Worm (Caenorhabditis elegans) whole organism, mixed stage, embryonic: ENCODE measurements around the gene plp-2.

Experiments used
- M03D4.4 ChIP-seq: sonication (generic microtip); optimal IDR thresholded peaks from 2 replicates; lab custom pipeline; 2017; ENCODE audit warnings: mild to moderate bottlenecking, missing genetic modification characterization, missing compliant biosample characterization
- cnd-1 ChIP-seq: fragments of 200-800 bp; sonication (Bioruptor generic); optimal IDR thresholded peaks from 2 replicates; lab custom pipeline; 2018; ENCODE audit warnings: mild to moderate bottlenecking, missing genetic modification characterization, missing compliant biosample characterization
- flh-1 ChIP-seq: fragments of 200-800 bp; sonication (Bioruptor generic); optimal IDR thresholded peaks from 2 replicates; lab custom pipeline; 2018; ENCODE audit warnings: mild to moderate bottlenecking, missing genetic modification characterization, moderate library complexity, missing compliant biosample characterization
- ham-2 ChIP-seq: fragments of 200-800 bp; sonication (Bioruptor generic); optimal IDR thresholded peaks from 2 replicates; lab custom pipeline; 2018; ENCODE audit warnings: mild to moderate bottlenecking, missing genetic modification characterization, missing compliant biosample characterization
- lsy-2 ChIP-seq: fragments of 150-350 bp; optimal IDR thresholded peaks from 2 replicates; lab custom pipeline; 2014; ENCODE audit warnings: missing biosample characterization, missing genetic modification characterization
- mab-5 ChIP-seq: fragments of 150-350 bp; optimal IDR thresholded peaks from 2 replicates; lab custom pipeline; 2014; ENCODE audit warnings: missing biosample characterization, missing genetic modification characterization
- nhr-12 ChIP-seq: fragments of 150-350 bp; optimal IDR thresholded peaks from 2 replicates; lab custom pipeline; 2014; ENCODE audit warnings: missing biosample characterization, missing genetic modification characterization
- sptf-1 ChIP-seq: sonication (generic microtip); optimal IDR thresholded peaks from 2 replicates; lab custom pipeline; 2017; ENCODE audit warnings: mild to moderate bottlenecking, missing genetic modification characterization, moderate library complexity, missing compliant biosample characterization
- unc-120 ChIP-seq: sonication (generic microtip); optimal IDR thresholded peaks from 2 replicates; lab custom pipeline; 2017; ENCODE audit warnings: missing genetic modification characterization, missing compliant biosample characterization; ENCODE audit not compliant: poor library complexity, severe bottlenecking
- unc-62 ChIP-seq: fragments of 150-350 bp; optimal IDR thresholded peaks from 2 replicates; lab custom pipeline; 2014; ENCODE audit warnings: missing biosample characterization, missing genetic modification reagents, missing genetic modification characterization
- zip-8 ChIP-seq: fragments of 150-350 bp; optimal IDR thresholded peaks from 2 replicates; lab custom pipeline; 2014; ENCODE audit warnings: missing biosample characterization, missing genetic modification characterization

The plp-2 gene

DNA sequence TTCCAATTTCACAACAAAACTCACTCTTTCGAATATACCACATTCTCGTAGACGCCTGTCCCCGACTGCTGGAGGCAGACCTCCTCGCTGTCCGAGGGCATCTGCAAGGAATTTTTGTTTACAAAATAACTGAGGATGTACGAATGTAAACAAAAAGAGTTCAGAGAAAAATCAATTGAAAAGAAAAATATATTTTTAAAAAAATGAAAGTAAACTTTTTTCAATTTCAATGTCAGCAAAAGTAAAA lies 36.5 kb downstream of the plp-2 start, which contains the start of gene mrp-5:
TSS of gene mrp-5 (minus strand) at position 101 of the 247 bp plus-strand sequence.
- no peak for TF ChIP-seq M03D4.4 (tag; lab: Kevin White, UChicago)
- TF ChIP-seq unc-62 (GFP tag; lab: Kevin White, UChicago) = no peak
- no peak for TF ChIP-seq flh-1
- TF ChIP-seq mab-5 = no peak
- no peak for TF ChIP-seq zip-8 (tag; lab: Kevin White, UChicago)
- no peak for TF ChIP-seq lsy-2
- no peak for TF ChIP-seq ham-2 (GFP tag; lab: Kevin White, UChicago)
- no peak for TF ChIP-seq sptf-1 (tag; lab: Kevin White, UChicago)
- no peak for TF ChIP-seq nhr-12 (tag; lab: Kevin White, UChicago)
- no peak for TF ChIP-seq unc-120 (tag; lab: Kevin White, UChicago)
- TF ChIP-seq, all 35 proteins: peak for 0

DNA sequence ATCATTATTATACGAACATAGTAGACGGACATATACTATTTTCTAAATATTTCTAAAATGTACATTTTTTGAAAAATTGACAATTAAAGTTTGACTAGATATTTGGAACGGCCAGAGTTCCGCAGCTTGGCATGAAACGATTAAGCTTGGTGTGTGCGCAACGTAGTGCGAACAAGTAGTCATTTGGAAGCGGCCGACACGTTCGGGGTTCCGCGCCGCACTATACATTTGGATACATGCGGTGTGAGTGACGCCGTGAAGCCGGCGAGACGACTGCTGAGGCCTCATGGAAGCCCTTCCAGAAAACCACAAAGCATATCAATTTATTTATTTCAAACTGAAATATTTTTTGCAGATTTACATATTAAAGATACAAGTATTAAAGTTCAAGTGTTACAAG lies 44.4 kb downstream of the plp-2 start:
- TF ChIP-seq M03D4.4 (tag; lab: Kevin White, UChicago) = no peak
- no peak for TF ChIP-seq cnd-1 (tag; lab: Kevin White, UChicago)
